Fruit fly (Drosophila melanogaster) whole organism, prepupa: ENCODE data around the gene IFT43.

Experiments used
- CG15336 ChIP-seq: fragments of 200-800 bp; sonication (Bioruptor generic); IDR thresholded peaks from 2 replicates; pipeline ENCODE4 v1.3.6; 2022; ENCODE audit warnings: missing biosample characterization, missing genetic modification characterization
- CG8119 ChIP-seq: fragments of 200-800 bp; sonication (Bioruptor generic); IDR thresholded peaks from 3 replicates; pipeline ENCODE4 v1.3.6; 2022; ENCODE audit warnings: missing biosample characterization, missing genetic modification characterization
- Hr38 ChIP-seq: sonication (Bioruptor generic); optimal IDR thresholded peaks from 2 replicates; lab custom pipeline; 2016; ENCODE audit warnings: missing biosample characterization, missing genetic modification characterization
- Sox15 ChIP-seq: fragments of 200-800 bp; sonication (Bioruptor generic); optimal IDR thresholded peaks from 3 replicates; lab custom pipeline; 2016; ENCODE audit warnings: missing biosample characterization, missing genetic modification characterization
- cyc ChIP-seq: fragments of 200-800 bp; sonication (Bioruptor generic); optimal IDR thresholded peaks from 3 replicates; lab custom pipeline; 2016; ENCODE audit warnings: missing biosample characterization, missing genetic modification characterization
- dsx ChIP-seq: fragments of 200-800 bp; optimal IDR thresholded peaks from 3 replicates; lab custom pipeline; 2019; ENCODE audit warnings: missing biosample characterization, mild to moderate bottlenecking, missing genetic modification characterization, moderate library complexity; ENCODE audit not compliant: poor library complexity, severe bottlenecking
- eg ChIP-seq: fragments of 200-800 bp; sonication (Bioruptor generic); IDR thresholded peaks from 3 replicates; pipeline ENCODE4 v1.3.6; 2022; ENCODE audit warnings: missing biosample characterization, missing genetic modification characterization
- esn ChIP-seq: fragments of 200-800 bp; sonication (Bioruptor generic); optimal IDR thresholded peaks from 2 replicates; lab custom pipeline; 2016; ENCODE audit warnings: missing biosample characterization, mild to moderate bottlenecking, missing genetic modification characterization, moderate library complexity
- topi ChIP-seq: fragments of 200-800 bp; sonication (Bioruptor generic); optimal IDR thresholded peaks from 3 replicates; lab custom pipeline; 2016; ENCODE audit warnings: missing biosample characterization, missing genetic modification characterization

dm6 chr2L:12666002-12666576 is 28.7 kb downstream of the IFT43 start:
- TF ChIP-seq Hr38 = no peak
- no peak for TF ChIP-seq cyc
- no peak for TF ChIP-seq topi
- TF ChIP-seq dsx = no peak
- TF ChIP-seq CG8119 = no peak
- TF ChIP-seq CG15336 (GFP tag; lab: Robert Waterston, UW) = no peak
- no peak for TF ChIP-seq esn (GFP tag; lab: Kevin White, UChicago)
- no peak for TF ChIP-seq eg (GFP tag; lab: Robert Waterston, UW)
- TF ChIP-seq Sox15 (GFP tag; lab: Kevin White, UChicago) = no peak
